Fruit fly (Drosophila melanogaster): ENCODE results near the gene chb.

The chb gene

DNA sequence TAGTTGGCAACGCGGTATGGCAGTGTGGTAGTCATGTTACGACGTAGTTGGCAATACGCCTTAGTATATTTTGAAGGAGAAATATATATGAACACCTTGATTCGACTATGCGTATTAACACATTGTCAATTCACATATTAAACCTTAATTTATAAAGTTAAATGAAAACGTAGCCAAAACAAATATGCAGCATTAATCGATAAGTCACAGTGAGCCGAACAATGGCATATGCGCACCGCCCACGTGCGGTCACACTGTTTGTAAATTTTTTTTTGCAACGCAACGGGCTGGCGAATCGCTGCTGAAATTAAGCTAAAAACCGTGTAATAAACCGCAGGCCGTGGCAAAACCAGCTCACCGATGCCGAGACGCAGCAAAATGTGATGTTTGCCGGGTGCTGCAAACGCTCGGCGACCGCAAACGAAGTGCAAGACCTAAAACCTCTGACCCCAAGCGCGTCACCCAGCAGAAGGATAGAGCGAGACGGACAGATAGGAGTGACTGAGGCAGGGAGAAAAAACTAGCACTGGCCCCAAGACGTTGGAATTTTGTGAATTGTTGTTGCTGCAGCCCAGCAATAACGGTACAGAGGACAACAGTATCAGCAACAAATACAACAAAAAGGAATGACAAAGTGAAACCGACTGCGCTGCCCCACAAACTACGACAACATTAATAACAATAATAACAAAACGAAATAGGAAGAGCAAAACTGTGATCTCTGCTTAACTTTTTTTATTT lies 3.0 kb downstream of the chb start:
- TF ChIP-seq CG31627 (GFP tag; optimal IDR thresholded peaks at IDR 0.05): peak; percentile 3
- TF ChIP-seq Hr39 (GFP tag; optimal IDR thresholded peaks at IDR 0.05): peak; percentile 6
- TF ChIP-seq Eip78C (GFP tag): peak; percentile 48
- TF ChIP-seq Sox14 (GFP tag; optimal IDR thresholded peaks at IDR 0.05): peak; percentile 38
- peak; percentile 23 for TF ChIP-seq CG6808 (GFP tag; optimal IDR thresholded peaks at IDR 0.05)
- TF ChIP-seq fkh (GFP tag; optimal IDR thresholded peaks at IDR 0.05): peak; percentile 48
- TF ChIP-seq CG6792 (GFP tag; optimal IDR thresholded peaks at IDR 0.05): no peak
- peak; percentile 100 for TF ChIP-seq svp (GFP tag)
- no peak for TF ChIP-seq pdm3 (GFP tag; optimal IDR thresholded peaks at IDR 0.05)
- 0 out of 3 replicates have a peak, but pooled peaks have one; percentile 29 for TF ChIP-seq eg (GFP tag; IDR thresholded peaks at IDR 0.05)
- peak; percentile 5 for TF ChIP-seq CG1621 (tag; optimal IDR thresholded peaks at IDR 0.05)
- peak; percentile 45 for TF ChIP-seq CG15336 (GFP tag; IDR thresholded peaks at IDR 0.05)
- TF ChIP-seq CG6854 (GFP tag; optimal IDR thresholded peaks at IDR 0.05): peak; percentile 30
- TF ChIP-seq topi (GFP tag; optimal IDR thresholded peaks at IDR 0.05): no peak
- TF ChIP-seq ss (GFP tag; optimal IDR thresholded peaks at IDR 0.05): peak in 1 of 2 experiments; percentile 30
- no peak for TF ChIP-seq Eip93F (GFP tag; optimal IDR thresholded peaks at IDR 0.05)
- TF ChIP-seq CG6276 (GFP tag; optimal IDR thresholded peaks at IDR 0.05): peak; percentile 4

DNA sequence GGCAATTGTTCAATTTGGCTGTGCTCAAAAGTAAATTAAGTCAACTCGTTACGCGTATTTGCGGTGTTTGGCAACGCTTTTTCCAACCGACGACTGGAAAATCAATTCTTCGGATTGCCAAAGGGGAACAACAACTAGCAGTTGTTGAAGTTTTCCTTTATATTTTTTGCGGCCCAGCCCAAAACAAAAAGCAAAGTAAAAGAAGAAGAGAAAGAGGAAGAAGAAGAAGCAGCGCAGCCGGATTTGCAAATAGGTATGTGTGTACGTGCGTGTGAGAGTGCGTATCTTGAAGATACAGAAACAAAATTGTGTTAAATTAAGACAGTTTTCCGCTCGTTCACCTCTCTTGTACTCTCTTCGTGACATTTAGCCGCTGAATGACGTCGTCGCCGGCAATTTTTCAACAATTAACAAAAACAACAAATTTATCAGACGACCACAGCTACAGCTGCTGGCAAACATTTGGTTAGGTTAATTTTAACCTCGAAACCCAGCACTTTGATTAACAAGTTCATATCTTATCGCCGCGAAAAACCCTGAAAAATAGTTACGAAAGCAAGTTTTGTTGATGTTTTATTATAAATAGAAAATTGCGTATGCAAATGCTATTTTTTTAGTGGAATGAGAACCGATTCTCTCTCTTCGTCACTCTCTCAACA lies 3.8 kb downstream of the chb start:
- TF ChIP-seq CG6808 (GFP tag; optimal IDR thresholded peaks at IDR 0.05) (peak; percentile 1), CG8319 (GFP tag; optimal IDR thresholded peaks at IDR 0.05) (no peak), CG15336 (GFP tag; IDR thresholded peaks at IDR 0.05) (no peak), ss (GFP tag; optimal IDR thresholded peaks at IDR 0.05) (peak in 1 of 2 experiments; percentile 1)

DNA sequence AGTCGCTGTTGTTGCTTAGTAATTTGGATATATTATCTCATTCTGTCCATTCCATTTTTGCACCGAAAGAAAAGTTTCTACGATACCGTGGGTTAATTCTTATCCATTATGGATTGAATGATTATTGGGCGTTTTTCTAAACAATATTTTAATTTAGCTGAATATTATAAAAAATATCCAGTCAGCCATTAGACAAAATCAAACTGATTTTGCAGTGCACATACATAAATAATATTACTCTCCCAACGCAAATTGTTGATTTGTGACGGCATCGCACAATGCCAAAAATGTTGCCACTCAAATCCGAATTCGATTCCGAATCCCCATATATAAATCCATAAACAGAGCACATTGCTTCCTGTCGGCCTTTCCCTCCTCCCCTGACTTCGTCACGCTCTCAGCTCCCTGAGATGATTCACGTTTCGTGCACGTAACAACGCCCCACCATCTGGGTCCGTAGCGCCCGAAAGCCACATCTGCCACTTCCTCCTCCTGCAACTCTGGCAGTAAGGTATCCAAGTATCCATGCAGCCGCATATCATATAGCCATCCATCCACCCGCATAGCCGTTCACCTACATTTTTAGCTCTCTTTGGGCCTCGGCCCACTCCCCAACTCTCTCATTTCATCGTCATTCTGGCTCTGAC lies 4.4 kb downstream of the chb start:
- TF ChIP-seq CG34406 (GFP tag; optimal IDR thresholded peaks at IDR 0.05): peak; percentile 24
- peak; percentile 85 for TF ChIP-seq eg (GFP tag; IDR thresholded peaks at IDR 0.05)
- TF ChIP-seq lz (GFP tag; optimal IDR thresholded peaks at IDR 0.05): peak; percentile 49
- TF ChIP-seq Lpt (GFP tag; optimal IDR thresholded peaks at IDR 0.05): peak; percentile 12
- peak; percentile 48 for TF ChIP-seq CG10631 (GFP tag; optimal IDR thresholded peaks at IDR 0.05)
- peak; percentile 70 for TF ChIP-seq pdm3 (GFP tag; optimal IDR thresholded peaks at IDR 0.05)
- no peak for TF ChIP-seq CG6276 (GFP tag; optimal IDR thresholded peaks at IDR 0.05)
- TF ChIP-seq dsx (GFP tag; optimal IDR thresholded peaks at IDR 0.05; ENCODE audit: poor library complexity, severe bottlenecking): no peak
- peak; percentile 63 for TF ChIP-seq CG8119 (GFP tag; IDR thresholded peaks at IDR 0.05)
- peak; percentile 60 for TF ChIP-seq CG31627 (GFP tag; optimal IDR thresholded peaks at IDR 0.05)
- no peak for TF ChIP-seq Blimp-1 (GFP tag; optimal IDR thresholded peaks at IDR 0.05)
- TF ChIP-seq CG15336 (GFP tag; IDR thresholded peaks at IDR 0.05): peak; percentile 76
- TF ChIP-seq Hr4 (GFP tag; optimal IDR thresholded peaks at IDR 0.05): peak; percentile 75
- TF ChIP-seq acj6 (GFP tag; optimal IDR thresholded peaks at IDR 0.05): peak; percentile 71
- TF ChIP-seq Sox102F (GFP tag; optimal IDR thresholded peaks at IDR 0.05): peak; percentile 61
- TF ChIP-seq CG7368 (GFP tag; optimal IDR thresholded peaks at IDR 0.05): no peak
- TF ChIP-seq spab (GFP tag; optimal IDR thresholded peaks at IDR 0.05): peak; percentile 16
- no peak for TF ChIP-seq CG11762 (GFP tag; optimal IDR thresholded peaks at IDR 0.05; ENCODE audit: insufficient read depth)
- peak; percentile 65 for TF ChIP-seq CG6163 (GFP tag; IDR thresholded peaks at IDR 0.05)
- no peak for TF ChIP-seq dac (GFP tag; optimal IDR thresholded peaks at IDR 0.05)
- no peak for TF ChIP-seq fd59A (GFP tag; optimal IDR thresholded peaks at IDR 0.05)
- no peak for TF ChIP-seq CG1621 (tag; optimal IDR thresholded peaks at IDR 0.05)
- peak; percentile 86 for TF ChIP-seq Eip78C (GFP tag)
- peak in 1 of 2 experiments; percentile 70 for TF ChIP-seq salr (GFP tag; optimal IDR thresholded peaks at IDR 0.05)
- TF ChIP-seq OdsH (GFP tag; optimal IDR thresholded peaks at IDR 0.05): peak; percentile 64
- peak; percentile 76 for TF ChIP-seq CG32006 (GFP tag; optimal IDR thresholded peaks at IDR 0.05)
- peak; percentile 14 for TF ChIP-seq CG6808 (GFP tag; optimal IDR thresholded peaks at IDR 0.05)
- TF ChIP-seq CG6854 (GFP tag; optimal IDR thresholded peaks at IDR 0.05): no peak
- TF ChIP-seq Sox14 (GFP tag; optimal IDR thresholded peaks at IDR 0.05): peak; percentile 51
- TF ChIP-seq CG16779 (tag; optimal IDR thresholded peaks at IDR 0.05): no peak
- peak; percentile 69 for TF ChIP-seq net (GFP tag; optimal IDR thresholded peaks at IDR 0.05)
- TF ChIP-seq Eip75B (GFP tag; optimal IDR thresholded peaks at IDR 0.05): peak; percentile 34
- no peak for TF ChIP-seq Ets21C (GFP tag; optimal IDR thresholded peaks at IDR 0.05)
- TF ChIP-seq cyc (GFP tag; optimal IDR thresholded peaks at IDR 0.05): peak; percentile 49

All from whole organism, prepupa.